Worm (Caenorhabditis elegans) whole organism, mixed stage, embryonic: ENCODE measurements around the gene C03H12.1.

Source experiments
- bed-3 ChIP-seq: fragments of 200-800 bp; sonication (Bioruptor generic); optimal IDR thresholded peaks from 3 replicates; lab custom pipeline; 2018; ENCODE audit warnings: mild to moderate bottlenecking, missing genetic modification characterization, moderate library complexity, missing compliant biosample characterization
- lsy-2 ChIP-seq: fragments of 150-350 bp; optimal IDR thresholded peaks from 2 replicates; lab custom pipeline; 2014; ENCODE audit warnings: missing biosample characterization, missing genetic modification characterization
- mep-1 ChIP-seq: fragments of 150-350 bp; optimal IDR thresholded peaks from 2 replicates; lab custom pipeline; 2017; ENCODE audit warnings: missing biosample characterization, missing genetic modification reagents, missing genetic modification characterization, inconsistent platforms
- nhr-237 ChIP-seq: fragments of 150-350 bp; optimal IDR thresholded peaks from 2 replicates; lab custom pipeline; 2014; ENCODE audit warnings: missing biosample characterization, missing genetic modification characterization
- unc-62 ChIP-seq: fragments of 150-350 bp; optimal IDR thresholded peaks from 2 replicates; lab custom pipeline; 2014; ENCODE audit warnings: missing biosample characterization, missing genetic modification reagents, missing genetic modification characterization

DNA sequence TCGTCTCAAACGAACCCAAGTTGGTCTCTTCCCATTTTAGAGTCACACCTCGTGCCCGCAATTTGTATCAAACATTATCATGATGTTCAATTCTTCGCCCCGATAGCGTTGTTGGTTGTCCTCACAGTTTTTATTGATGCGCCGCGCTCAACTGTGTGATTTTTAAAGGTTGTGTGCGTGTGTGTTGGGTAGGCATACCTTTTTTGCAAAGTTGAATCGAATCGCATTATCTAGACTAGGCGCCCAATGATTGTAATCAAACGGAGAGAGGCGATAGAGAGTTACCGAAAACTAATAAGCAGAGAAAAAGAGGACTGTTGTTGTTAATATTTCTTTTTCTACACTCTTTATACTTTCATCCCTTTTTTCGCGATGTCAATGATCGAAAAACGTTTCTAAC lies 11.0 kb downstream of the C03H12.1 start:
- TF ChIP-seq unc-62 (GFP tag; lab: Kevin White, UChicago), result no peak
- TF ChIP-seq mep-1 (tag; lab: Kevin White, UChicago), result no peak
- no peak for TF ChIP-seq lsy-2 (tag; lab: Kevin White, UChicago)
- TF ChIP-seq bed-3, result no peak
- no peak for TF ChIP-seq nhr-237
